Worm (Caenorhabditis elegans) whole organism, dauer: ENCODE results near the gene dmsr-9.

ENCODE experiments used
- unc-62 ChIP-seq: sonication (generic microtip); optimal IDR thresholded peaks from 2 replicates; lab custom pipeline; 2017; ENCODE audit warnings: missing biosample characterization, missing genetic modification reagents, missing genetic modification characterization

dmsr-9 gene

DNA sequence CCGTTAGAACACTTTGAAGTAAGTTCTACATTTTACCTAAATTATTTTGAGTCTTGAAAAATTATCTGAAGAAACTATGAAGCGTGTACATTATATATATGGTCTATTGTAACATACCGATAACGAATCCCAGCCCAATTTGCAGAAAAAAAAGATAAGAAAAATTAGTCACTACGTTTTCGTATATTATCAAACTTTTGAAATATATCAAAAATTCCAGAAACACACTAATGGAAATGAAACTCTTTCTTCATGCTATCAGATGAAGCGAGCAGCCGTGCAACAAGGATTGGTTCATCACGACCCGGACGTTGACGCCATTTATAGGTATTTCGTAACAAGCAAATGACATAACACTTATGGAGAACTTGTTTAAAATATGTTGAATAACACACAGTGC, 12.4 kb upstream of the dmsr-9 start:
- no peak for TF ChIP-seq unc-62 (GFP tag; lab: Kevin White, UChicago)

ce11 chrV:6810091-6810490, 10.6 kb upstream of the dmsr-9 start:
- TF ChIP-seq unc-62 (GFP tag; lab: Kevin White, UChicago): no peak

ce11 chrV:6808962-6809361, 9.5 kb upstream of the dmsr-9 start, which contains the start of gene dmsr-16:
Gene dmsr-16 (minus strand): TSS chrV:6809062.
- TF ChIP-seq unc-62 (GFP tag; lab: Kevin White, UChicago): no peak

DNA sequence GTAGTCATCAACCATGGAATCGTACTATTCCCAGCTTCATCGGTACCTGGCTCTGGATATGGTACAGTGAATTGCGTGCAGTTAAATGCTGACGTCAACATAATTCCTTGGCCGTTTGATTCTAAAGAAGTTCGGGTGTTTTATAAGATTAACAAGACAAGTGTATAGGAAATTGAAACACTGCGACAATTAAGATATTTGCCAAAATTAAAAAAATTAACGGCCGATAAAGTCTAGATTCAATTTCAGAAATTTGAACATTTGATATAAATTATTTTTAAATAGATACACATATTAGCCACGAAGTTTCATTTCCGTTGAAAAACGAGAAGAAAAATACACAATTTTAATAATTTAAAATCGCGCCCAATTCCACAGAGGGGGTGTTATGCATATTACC, 6.9 kb upstream of the dmsr-9 start, which contains the start of gene dmsr-12:
Gene dmsr-12, minus strand, starts transcription at position 101 of the 400 bp plus-strand sequence.
- no peak for TF ChIP-seq unc-62 (GFP tag; lab: Kevin White, UChicago)

DNA sequence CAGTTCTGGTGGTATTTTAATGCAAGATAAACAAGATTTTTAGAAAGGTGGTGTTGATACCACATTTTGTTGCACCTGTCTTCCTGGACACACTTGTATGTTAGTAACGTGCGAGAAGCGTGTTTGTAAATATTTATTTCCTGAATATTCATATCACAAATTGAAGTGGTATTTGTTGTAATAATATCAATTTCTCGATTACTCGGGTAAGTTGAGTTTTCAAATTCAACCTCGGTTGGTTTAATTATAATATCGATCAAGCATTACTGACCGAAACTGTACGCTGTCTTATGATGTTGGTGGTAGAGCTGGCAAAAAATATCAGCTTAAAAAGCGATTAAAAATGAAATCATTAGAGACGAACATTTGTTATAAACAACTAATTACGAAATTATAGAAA, 4.5 kb upstream of the dmsr-9 start, which contains the start of gene dmsr-11:
Gene dmsr-11, minus strand, starts transcription at position 101 of the 400 bp plus-strand sequence.
- no peak for TF ChIP-seq unc-62 (GFP tag; lab: Kevin White, UChicago)

DNA sequence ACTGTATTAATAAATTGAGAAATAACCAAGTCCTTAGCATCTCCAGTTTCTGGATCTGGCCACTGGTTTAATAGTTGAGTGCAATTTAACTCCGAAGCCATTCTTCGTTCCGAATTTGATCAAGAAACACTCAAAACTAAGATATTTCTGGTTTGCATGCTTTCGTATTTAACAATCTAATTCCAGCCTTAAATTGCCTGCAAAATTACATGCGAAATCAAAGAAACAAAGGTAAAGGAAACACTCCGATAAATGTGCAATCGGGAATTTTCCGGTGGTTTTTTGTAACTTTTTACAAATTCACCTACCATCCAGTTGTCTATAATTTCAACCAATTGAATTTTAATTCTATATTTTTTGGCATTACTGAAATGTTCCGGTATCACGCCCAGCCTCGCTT, 2.4 kb upstream of the dmsr-9 start, which contains the start of gene dmsr-10:
Gene dmsr-10, minus strand, starts transcription at position 101 of the 400 bp plus-strand sequence.
- no peak for TF ChIP-seq unc-62 (GFP tag; lab: Kevin White, UChicago)

DNA sequence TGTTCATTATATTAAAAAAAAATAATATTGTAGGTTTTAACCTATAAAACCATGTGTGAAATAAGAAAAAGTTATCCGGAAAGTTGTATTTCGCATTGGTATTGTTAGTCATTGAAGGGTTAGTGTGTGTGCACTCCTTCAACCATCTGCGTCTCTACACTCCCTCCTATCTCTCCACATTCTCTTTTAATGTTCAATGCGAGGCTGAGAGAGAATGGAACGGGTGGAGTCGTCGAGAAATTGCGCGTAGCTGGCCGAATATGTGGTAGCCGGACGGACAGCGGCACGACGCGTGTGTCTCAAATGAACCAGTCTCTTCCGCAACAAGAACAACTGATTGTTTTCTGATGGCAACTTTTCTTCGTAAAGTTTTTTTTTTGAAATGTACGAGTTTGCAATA, 2.6 kb downstream of the dmsr-9 start:
- no peak for TF ChIP-seq unc-62 (GFP tag; lab: Kevin White, UChicago)

ce11 chrV:6796264-6796663, 3.2 kb downstream of the dmsr-9 start:
- no peak for TF ChIP-seq unc-62 (GFP tag; lab: Kevin White, UChicago)

ce11 chrV:6793744-6794239, 5.7 kb downstream of the dmsr-9 start, which contains the start of gene ZC404.1:
Gene ZC404.1 (plus strand): TSS chrV:6794189.
- TF ChIP-seq unc-62 (GFP tag; lab: Kevin White, UChicago): no peak

ce11 chrV:6792973-6793372, 6.5 kb downstream of the dmsr-9 start:
- no peak for TF ChIP-seq unc-62 (GFP tag; lab: Kevin White, UChicago)

DNA sequence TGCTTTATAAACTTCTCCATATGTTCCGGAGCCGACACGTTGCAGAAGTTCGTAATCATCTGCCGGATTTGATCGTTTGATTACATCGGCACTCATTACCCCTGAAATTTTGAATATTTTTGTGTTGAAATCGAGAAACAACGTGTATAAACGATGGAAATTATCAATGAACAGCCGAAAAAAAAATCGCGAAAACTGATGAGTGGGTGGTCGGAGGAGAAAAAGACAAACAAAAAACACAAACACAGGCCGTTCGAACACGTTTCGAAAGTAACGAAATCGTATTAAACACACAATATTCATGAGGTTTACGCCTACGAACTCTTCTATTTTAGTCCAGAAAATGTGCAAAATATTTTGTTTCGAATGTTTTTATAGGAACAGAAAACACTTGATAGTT, 6.9 kb downstream of the dmsr-9 start, which contains the start of gene gck-2:
Gene gck-2, minus strand, starts transcription at position 101 of the 400 bp plus-strand sequence.
- no peak for TF ChIP-seq unc-62 (GFP tag; lab: Kevin White, UChicago)

- TF ChIP-seq unc-62 (GFP tag; lab: Kevin White, UChicago): no peak
These were observed 11.5 kb downstream of the dmsr-9 start, which contains the start of gene ZC404.2 for ce11 chrV:6787906-6788430. Gene ZC404.2 (plus strand): TSS chrV:6787952.

- no peak for TF ChIP-seq unc-62 (GFP tag; lab: Kevin White, UChicago)
These were observed 14.5 kb downstream of the dmsr-9 start, which contains the start of the genes spn-4 and spe-39 for ce11 chrV:6784853-6785492. Gene spn-4 (minus strand): TSS chrV:6784903. Gene spe-39 (plus strand): TSS chrV:6785451.

DNA sequence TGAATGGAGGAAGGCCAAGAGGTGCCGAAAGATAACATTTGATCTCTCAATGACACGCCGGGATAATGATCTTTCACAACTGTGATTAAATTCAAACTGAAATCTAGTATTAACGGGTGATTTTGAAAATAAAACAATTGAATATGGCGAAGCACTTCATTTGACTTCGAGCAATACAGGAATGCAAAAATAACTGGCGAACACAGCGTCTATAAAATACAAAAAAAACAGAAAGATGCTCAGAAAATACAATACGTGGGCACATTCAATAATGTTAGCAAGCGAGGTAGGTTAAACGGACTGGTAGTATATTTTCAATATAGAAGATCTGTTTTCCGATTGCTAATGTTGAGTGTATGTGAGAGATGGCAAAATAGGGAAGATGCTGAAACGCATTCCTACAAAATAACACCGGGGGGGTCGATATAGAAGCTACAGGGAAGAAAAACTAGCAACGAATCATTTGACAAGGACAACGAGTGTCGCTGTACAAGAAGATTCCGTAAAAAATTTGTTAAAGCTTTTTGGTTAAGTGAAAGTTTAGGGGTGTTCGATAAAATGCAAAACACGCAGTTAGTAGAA, 16.3 kb downstream of the dmsr-9 start:
- no peak for TF ChIP-seq unc-62 (GFP tag; lab: Kevin White, UChicago)

DNA sequence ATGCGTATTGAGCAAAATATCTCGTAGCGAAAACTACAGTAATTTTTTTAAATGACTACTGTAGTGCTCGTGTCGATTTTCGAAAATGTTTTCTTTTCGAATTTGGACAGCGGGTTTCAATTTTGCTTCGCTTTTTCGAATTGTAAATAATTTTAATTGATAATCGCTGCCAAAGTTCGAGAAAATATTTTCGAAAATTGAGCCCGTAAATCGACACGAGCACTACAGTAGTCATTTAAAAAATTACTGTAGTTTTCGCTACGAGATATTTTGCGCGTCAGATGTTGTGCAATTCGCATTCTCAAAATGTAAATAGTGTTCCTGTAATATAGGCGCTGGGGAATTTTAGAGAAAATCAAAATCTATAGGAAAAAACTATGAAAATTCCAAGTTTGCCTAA, 17.2 kb downstream of the dmsr-9 start:
- TF ChIP-seq unc-62 (GFP tag; lab: Kevin White, UChicago): no peak

DNA sequence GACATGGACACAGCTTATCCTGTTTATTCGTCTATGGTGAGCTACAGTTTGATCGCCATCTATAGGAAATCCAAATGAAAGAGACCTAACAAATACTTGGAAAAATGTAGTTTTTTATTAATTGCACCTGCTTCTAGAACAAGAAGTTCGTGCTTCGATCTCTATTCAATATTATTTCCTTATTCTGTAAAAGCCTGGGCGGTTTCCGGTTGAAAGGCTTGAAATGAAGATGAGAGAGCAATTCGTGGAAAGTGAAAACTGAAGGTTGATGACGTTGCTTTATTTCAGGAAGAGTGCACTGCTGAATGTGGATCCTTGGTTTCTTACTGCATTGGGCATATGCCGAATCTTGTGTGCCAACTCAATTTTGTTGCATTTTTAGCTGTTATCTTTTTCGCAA, 18.8 kb downstream of the dmsr-9 start:
- TF ChIP-seq unc-62 (GFP tag; lab: Kevin White, UChicago): no peak
